Worm (Caenorhabditis elegans): Measurements from ENCODE around the gene irld-20.

DNA sequence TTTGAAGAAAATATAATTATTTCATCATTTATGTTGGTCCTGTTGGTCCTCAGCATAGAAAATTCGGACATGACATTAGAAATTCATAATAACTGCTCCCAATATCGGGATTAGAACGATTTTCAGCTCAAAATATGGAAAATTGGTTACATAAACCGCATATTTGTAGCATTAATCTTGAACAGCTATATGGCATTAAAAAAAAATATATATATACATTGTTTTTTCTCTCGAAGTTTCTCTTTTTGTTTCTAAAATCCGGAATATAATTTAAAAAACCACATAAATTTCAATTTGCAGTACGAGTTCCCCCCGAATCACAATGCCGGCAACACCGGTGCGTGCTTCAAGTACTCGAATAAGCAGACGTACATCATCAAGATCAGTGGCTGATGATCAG lies 36.6 kb upstream of the irld-20 start, which contains the start of gene ssl-1:
- TF ChIP-seq unc-39 (tag; optimal IDR thresholded peaks at IDR 0.05) (no peak), lin-13 (tag; optimal IDR thresholded peaks at IDR 0.05) (no peak), hlh-1 (tag; optimal IDR thresholded peaks at IDR 0.05) (no peak)

Data from whole organism, mixed stage, embryonic.